Worm (Caenorhabditis elegans) whole organism, dauer: ENCODE measurements around the gene srx-21.

Experiments used
- unc-62 ChIP-seq: sonication (generic microtip); optimal IDR thresholded peaks from 2 replicates; lab custom pipeline; 2017; ENCODE audit warnings: missing biosample characterization, missing genetic modification reagents, missing genetic modification characterization

The srx-21 gene

DNA sequence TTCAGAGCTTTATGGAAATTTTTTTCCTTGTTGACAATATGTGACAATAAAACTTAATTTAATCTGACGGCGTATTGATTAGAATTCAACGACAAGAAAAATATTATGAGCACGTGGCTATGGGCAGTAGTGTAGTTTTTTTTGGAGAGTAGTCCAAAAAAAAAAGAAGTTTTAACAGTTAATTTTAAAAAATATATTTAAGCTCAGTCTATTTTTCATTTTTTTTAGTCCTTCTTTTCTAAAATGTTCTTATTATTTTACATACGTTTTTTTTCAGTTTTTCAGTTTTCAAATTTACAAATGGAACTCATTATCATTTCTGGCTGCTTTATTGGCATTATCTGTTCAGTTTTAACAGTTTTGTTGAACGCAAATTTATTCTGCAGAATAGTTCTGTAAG lies 32.0 kb downstream of the srx-21 start, which contains the start of gene srbc-39:
srbc-39 (plus strand) TSS at position 301 of the 400 bp plus-strand sequence.
- TF ChIP-seq unc-62 = no peak

ce11 chrV:712882-713281 lies 36.0 kb downstream of the srx-21 start, which contains the start of gene cyp-33C11:
Gene cyp-33C11 (minus strand): TSS chrV:712982.
- no peak for TF ChIP-seq unc-62

DNA sequence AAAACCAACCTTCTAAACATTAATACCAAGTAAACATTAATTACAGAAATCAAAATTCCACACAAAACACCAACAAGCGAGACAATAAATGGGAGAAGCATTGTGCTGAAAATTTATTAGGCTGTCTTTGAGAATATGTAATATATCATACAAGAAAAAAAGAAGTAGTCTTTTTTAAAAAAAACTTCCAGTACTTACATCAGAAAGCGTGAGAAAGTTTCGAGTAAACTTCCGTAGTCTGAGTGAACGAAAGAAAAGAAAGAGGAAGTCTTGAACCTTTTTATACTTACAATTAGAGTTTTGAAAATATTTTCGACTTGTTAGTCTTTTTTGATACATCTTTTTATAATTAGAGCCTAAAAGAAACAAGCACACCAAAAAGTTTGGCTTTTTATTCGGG lies 42.9 kb downstream of the srx-21 start, which contains the start of gene srbc-40:
srbc-40 (minus strand) TSS at position 101 of the 400 bp plus-strand sequence.
- no peak for TF ChIP-seq unc-62

DNA sequence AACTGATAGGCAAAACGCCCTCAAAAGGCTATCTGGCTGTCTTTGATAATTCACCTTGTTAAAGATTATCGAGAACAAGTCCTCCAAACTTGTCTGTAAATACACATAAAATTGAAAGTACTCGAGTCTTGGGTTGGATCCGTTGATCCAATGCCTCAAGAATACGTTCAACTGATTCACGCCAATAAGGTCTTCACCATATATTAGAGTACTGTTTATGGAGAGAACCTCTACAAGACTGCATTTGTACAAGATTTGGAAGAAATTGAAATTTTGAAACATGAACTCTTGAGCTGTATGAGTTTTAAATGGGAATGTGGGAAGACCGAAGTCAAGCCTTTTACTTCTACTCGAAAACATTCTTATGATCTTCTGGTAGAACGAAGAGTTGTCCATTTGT lies 46.1 kb downstream of the srx-21 start:
- TF ChIP-seq unc-62 = no peak

DNA sequence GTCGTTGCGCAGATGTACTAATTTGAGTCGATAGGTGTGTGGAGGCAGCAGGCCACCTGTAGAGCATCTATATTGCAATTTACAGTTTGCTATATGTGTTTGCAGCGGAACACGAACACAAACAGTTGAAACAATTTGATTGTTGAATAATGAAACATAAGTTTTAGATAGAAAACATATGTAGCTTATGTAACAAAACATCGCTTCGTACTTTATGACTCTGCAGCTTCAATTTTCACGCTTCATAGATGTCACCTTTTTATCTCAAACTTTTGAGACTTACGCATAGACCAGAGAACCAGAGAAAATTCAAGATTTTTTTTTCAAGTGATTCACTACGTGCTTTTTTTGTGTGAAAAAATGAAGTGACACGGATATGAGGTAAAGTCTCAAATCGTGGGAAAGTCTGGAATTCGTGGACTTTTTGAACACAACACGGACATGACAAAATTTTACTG lies 47.1 kb downstream of the srx-21 start, which contains the start of gene fbxb-72:
fbxb-72 (minus strand) TSS at position 58 of the 458 bp plus-strand sequence.
- no peak for TF ChIP-seq unc-62

- TF ChIP-seq unc-62 = no peak
These were observed 47.6 kb downstream of the srx-21 start for ce11 chrV:724470-724890.

DNA sequence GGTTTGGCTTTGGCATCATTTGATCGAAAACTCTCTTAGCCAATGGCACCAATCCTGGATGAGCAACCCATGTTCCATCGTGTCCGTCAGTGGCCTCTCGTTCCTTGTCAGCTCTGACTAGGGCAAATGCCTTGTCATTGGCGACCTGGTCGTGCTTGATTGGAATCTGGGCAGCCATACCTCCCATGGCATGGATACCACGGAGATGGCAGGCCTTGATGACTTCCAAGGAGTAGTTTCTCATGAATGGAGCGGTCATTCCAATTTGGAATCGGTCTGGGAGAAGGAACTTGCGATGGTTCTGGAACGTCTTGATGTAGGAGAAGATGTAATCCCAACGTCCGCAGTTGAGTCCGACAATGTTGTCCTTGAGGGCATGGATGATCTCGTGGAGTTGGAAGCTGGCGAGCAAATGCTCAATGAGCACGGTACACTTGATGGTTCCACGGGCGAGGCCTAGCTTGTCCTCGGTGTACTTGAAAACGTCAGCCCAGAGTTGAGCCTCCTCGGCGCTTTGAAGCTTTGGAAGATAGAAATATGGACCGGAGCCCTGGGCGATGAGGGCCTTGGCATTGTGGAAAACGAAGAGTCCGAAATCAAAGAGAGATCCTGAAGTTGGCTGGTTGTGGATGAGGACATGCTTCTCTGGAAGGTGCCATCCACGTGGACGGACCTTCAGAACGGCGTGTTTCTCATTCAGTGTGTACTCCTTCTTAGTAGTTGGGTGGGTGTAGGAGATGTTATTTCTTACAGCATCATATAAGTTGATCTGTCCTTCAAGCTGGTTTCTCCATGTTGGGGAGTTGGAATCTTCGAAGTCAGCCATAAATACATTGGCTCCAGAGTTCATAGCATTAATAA lies 48.3 kb downstream of the srx-21 start:
- no peak for TF ChIP-seq unc-62

DNA sequence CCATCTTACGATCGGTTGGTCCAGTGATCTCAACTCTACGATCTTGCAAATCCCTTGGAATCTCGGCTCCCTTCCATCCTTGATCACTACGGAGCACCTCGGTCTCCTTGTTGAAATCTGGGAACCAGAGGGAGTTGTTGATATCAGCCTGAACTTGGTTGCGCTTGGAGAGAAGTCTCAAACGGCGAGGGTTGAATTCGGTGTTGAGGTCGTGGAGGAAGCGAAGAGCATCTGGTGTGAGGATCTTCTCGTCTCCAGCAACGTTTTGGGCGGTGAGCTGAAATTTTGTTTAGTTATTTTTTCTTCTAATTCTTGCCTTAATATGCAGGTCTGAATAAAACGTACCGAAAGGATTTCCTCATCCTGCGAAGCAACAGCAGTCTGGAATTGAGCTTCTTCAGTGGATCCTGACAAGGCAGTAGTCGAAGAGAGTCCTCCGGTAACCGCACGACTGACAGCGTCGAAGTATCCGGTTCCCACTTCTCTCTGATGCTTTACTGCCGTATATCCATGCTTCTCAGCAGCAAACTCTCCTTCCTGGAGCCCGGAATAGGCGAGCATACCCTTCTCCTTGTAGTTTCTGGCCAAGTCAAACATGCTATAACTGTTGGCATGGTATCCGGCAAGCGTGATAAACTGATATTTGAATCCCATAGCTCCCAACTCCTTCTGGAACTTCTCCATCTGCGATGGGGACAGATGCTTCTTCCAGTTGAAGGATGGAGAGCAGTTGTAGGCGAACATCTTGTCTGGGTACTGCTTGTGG lies 49.2 kb downstream of the srx-21 start:
- TF ChIP-seq unc-62 = no peak

DNA sequence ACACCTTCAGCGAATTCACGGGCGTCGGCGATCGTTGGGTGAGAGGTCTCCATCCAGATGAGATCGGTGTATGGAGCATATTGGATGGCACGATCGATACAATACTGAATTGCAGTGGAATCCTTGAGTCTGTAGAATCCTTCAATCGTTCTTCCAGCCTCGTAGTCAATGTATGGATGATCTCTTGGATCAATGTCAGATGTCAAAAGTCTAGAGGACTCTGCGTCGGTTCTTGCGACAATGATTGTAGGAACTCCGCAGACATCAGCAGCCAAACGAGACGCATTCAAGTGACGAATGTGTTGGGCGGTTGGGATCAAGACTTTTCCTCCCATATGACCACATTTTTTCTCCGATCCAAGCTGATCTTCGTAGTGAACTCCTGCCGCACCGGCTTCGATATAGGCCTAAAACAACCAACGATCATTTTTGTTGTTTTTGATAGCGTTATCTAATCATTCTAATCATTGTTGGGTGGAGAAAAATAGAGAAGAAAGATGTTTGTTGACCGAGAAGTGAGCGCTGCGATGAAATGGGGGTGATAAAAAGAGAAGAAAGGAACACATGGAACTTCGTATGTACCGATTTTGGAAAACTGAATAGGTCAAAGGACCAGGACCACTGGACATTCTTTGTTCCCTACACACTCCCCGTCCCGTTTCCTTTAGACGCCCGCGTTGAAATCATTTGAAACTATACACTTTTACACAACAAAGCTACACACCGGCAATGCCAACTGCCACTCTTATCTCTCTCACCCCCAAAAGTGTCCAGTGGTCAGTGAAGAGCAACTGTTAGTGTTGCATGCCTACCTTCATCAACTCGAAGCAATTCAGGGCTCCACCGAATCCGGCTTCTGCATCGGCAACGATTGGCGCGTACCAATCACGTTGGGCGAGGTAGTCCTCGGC lies 50.0 kb downstream of the srx-21 start:
- TF ChIP-seq unc-62 = no peak

DNA sequence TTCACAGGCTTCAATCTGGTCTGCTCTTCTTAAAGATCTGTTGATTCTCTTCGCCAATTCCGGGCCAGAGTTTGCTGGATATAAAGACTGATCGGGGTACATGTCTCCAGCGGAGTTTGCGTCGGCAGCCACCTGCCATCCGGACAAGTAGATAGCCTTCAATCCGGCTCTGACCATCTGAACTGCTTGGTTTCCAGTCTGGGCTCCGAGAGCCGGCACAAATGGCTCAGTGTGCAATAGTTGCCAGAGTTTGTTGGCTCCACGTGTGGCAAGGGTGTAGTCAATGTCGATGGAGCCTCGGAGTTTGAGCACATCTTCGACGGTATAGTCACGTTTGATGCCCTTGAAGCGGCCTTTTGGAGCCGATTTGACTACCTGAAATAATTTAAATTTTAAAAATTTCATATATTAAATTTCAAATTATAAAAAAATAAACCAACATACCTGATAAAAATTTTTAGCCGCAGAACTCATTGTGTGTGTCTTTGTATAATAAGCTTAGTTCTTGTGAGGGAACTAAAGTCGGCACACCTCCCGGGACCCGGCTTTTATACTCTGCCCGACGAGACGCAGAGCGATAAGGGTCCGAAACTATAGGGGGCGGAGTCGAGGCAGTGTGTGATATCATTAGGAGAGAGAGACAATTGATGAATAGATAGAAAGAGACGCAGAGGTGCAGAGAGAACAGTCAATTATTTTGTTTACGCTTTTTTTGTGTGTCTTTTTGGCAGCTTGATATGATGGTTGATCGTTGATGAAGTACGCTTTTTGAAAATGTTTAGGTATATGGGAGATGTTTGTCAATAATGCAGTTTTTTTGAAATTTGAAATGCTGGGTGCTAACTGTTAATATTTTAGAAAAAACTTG lies 50.9 kb downstream of the srx-21 start, which contains the start of the genes icl-1 and srh-2:
icl-1 (minus strand) TSS at position 521 of the 868 bp plus-strand sequence.
srh-2 (plus strand) TSS at position 818 of the 868 bp plus-strand sequence.
- no peak for TF ChIP-seq unc-62
